Fruit fly (Drosophila melanogaster) whole organism, embryonic: Measurements from ENCODE around the gene Miga.

Experiments used
- CG1024 ChIP-seq: fragments of 200-800 bp; sonication (Bioruptor generic); IDR thresholded peaks from 2 replicates; pipeline ENCODE4 v1.3.6; 2022; ENCODE audit warnings: missing biosample characterization, missing genetic modification characterization
- CG11398 ChIP-seq: fragments of 200-800 bp; sonication (Bioruptor generic); optimal IDR thresholded peaks from 2 replicates; lab custom pipeline; 2016; ENCODE audit warnings: missing biosample characterization, missing genetic modification characterization
- CG12236 ChIP-seq: fragments of 200-800 bp; sonication (Bioruptor generic); optimal IDR thresholded peaks from 2 replicates; lab custom pipeline; 2016; ENCODE audit warnings: missing biosample characterization, missing genetic modification characterization
- CG2120 ChIP-seq: fragments of 200-800 bp; sonication (Bioruptor generic); optimal IDR thresholded peaks from 3 replicates; lab custom pipeline; 2016; ENCODE audit warnings: missing biosample characterization, missing genetic modification characterization
- CG34224 ChIP-seq: fragments of 200-800 bp; sonication (Bioruptor generic); IDR thresholded peaks from 3 replicates; pipeline ENCODE4 v1.3.6; 2022; ENCODE audit warnings: missing biosample characterization, missing genetic modification characterization; ENCODE audit not compliant: partially characterized antibody
- Kr ChIP-seq: fragments of 200-800 bp; sonication (Bioruptor generic); optimal IDR thresholded peaks from 2 replicates; lab custom pipeline; 2017; ENCODE audit warnings: missing biosample characterization, mild to moderate bottlenecking, missing genetic modification characterization
- Med ChIP-seq: fragments of 200-800 bp; sonication (Bioruptor generic); peaks from one replicate; lab custom pipeline; 2016; ENCODE audit warnings: missing biosample characterization, missing genetic modification characterization, mild to moderate bottlenecking, inconsistent platforms, moderate library complexity
- Oaz ChIP-seq: fragments of 200-800 bp; sonication (Bioruptor generic); IDR thresholded peaks from 2 replicates; pipeline ENCODE4 v1.3.6; 2022; ENCODE audit warnings: missing biosample characterization, missing genetic modification characterization
- ewg ChIP-seq: fragments of 200-800 bp; sonication (Bioruptor generic); optimal IDR thresholded peaks from 3 replicates; lab custom pipeline; 2017; ENCODE audit warnings: mild to moderate bottlenecking, missing biosample characterization, missing genetic modification reagents, missing genetic modification characterization
- gsb ChIP-seq: fragments of 200-800 bp; sonication (Bioruptor generic); IDR thresholded peaks from 2 replicates; pipeline ENCODE4 v1.3.6; 2022; ENCODE audit warnings: missing biosample characterization, missing genetic modification characterization
- odd ChIP-seq: fragments of 200-800 bp; sonication (Bioruptor generic); optimal IDR thresholded peaks from 2 replicates; lab custom pipeline; 2017; ENCODE audit warnings: missing biosample characterization, mild to moderate bottlenecking, missing genetic modification characterization

DNA sequence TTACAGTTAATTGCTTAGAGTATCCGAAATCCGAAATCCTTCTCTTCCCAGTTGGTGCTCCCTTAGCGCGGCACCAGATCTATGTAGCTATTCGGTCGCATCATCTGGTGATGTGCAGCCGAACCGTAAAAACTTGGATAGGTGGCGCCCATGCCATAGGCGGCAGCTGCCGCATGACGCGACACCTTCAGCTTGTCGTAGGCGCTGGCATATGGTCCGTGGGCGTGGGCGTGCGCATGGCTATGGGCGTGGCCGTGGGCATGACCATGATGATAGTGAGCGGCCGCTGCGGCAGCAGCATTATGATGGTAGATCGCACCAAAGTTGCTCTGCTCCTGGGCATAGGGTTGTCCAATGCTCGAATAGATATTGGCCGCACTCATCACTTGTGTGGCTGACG, 10.6 kb upstream of the Miga start:
- TF ChIP-seq odd (GFP tag; lab: Kevin White, UChicago) (no peak), gsb (no peak), CG12236 (GFP tag; lab: Kevin White, UChicago) (no peak), CG34224 (no peak), Kr (no peak), CG11398 (GFP tag; lab: Kevin White, UChicago) (no peak), ewg (no peak), CG1024 (GFP tag; lab: Robert Waterston, UW) (no peak), Oaz (GFP tag; lab: Robert Waterston, UW) (no peak), Med (GFP tag; lab: Kevin White, UChicago) (no peak), CG2120 (GFP tag; lab: Kevin White, UChicago) (no peak)
